Fruit fly (Drosophila melanogaster): ENCODE results near the gene Tsp39D.

Tsp39D gene

DNA sequence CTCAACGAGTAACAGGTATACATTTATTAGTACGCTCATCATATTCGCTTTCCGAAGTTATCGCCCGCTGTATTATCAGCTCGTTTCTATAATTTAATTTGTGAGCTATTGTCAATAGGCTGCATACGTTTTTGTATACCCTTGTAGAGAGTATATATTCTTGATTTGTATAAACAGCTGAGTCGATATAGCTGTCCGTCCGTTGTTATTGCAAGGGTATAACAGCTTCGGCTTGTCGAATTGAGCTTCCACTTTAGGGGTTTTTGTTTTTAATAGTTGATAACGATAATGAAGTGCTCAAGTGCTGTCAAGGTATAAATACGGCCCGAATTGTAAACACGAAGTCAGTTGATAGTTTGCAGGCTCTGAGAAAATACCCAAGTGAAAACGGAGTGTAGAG is 26.5 kb downstream of the Tsp39D start, which contains the start of gene CG8665 (continued):
- TF ChIP-seq nerfin-2 (GFP tag; IDR thresholded peaks at IDR 0.05; ENCODE audit: partially characterized antibody) (no peak), her (GFP tag; optimal IDR thresholded peaks at IDR 0.05) (peak; percentile 24), CG11247 (GFP tag; IDR thresholded peaks at IDR 0.05) (peak; percentile 72), usp (GFP tag; optimal IDR thresholded peaks at IDR 0.05) (no peak), D19A (tag; optimal IDR thresholded peaks at IDR 0.05) (peak; percentile 98), ssp (GFP tag; IDR thresholded peaks at IDR 0.05) (no peak), nerfin-1 (tag; optimal IDR thresholded peaks at IDR 0.05) (no peak), CG2889 (GFP tag; IDR thresholded peaks at IDR 0.05) (no peak), CG15696 (tag; optimal IDR thresholded peaks at IDR 0.05) (no peak), Hsf (GFP tag; optimal IDR thresholded peaks at IDR 0.05) (no peak), Nf-YA (GFP tag; IDR thresholded peaks at IDR 0.05) (no peak), chn (GFP tag; optimal IDR thresholded peaks at IDR 0.05) (no peak), CG2120 (GFP tag; optimal IDR thresholded peaks at IDR 0.05) (peak; percentile 79), tll (GFP tag; optimal IDR thresholded peaks at IDR 0.05) (no peak), Abd-B (GFP tag; optimal IDR thresholded peaks at IDR 0.05) (no peak), CG15601 (tag; optimal IDR thresholded peaks at IDR 0.05) (peak; percentile 15), croc (GFP tag; conservative IDR thresholded peaks at IDR 0.05) (no peak), dysf (GFP tag; IDR thresholded peaks at IDR 0.05) (peak; percentile 70), Optix (GFP tag; IDR thresholded peaks at IDR 0.05) (no peak), inv (GFP tag; IDR thresholded peaks at IDR 0.05; ENCODE audit: partially characterized antibody) (no peak), tin (GFP tag; optimal IDR thresholded peaks at IDR 0.05) (peak; percentile 8), CG34422 (GFP tag; IDR thresholded peaks at IDR 0.05) (no peak), lov (optimal IDR thresholded peaks at IDR 0.05) (no peak), lov (GFP tag; IDR thresholded peaks at IDR 0.05) (no peak), insv (GFP tag; optimal IDR thresholded peaks at IDR 0.05) (no peak), CG9876 (GFP tag; optimal IDR thresholded peaks at IDR 0.05) (no peak), Sox102F (GFP tag; optimal IDR thresholded peaks at IDR 0.05) (peak; percentile 44), CG8924 (tag; optimal IDR thresholded peaks at IDR 0.05) (peak; percentile 26), exex (tag; optimal IDR thresholded peaks at IDR 0.05) (peak; percentile 90), slou (GFP tag; optimal IDR thresholded peaks at IDR 0.05) (no peak), crol (GFP tag; IDR thresholded peaks at IDR 0.05) (no peak), grn (GFP tag; optimal IDR thresholded peaks at IDR 0.05) (no peak), CG4707 (GFP tag; optimal IDR thresholded peaks at IDR 0.05) (no peak), CG12219 (GFP tag; optimal IDR thresholded peaks at IDR 0.05) (peak; percentile 38), dmrt11E (tag; optimal IDR thresholded peaks at IDR 0.05) (peak; percentile 11), Hand (GFP tag; optimal IDR thresholded peaks at IDR 0.05) (peak; percentile 24), Scr (GFP tag; IDR thresholded peaks at IDR 0.05; ENCODE audit: partially characterized antibody) (no peak), Lpt (GFP tag; optimal IDR thresholded peaks at IDR 0.05) (no peak), CG12744 (GFP tag; optimal IDR thresholded peaks at IDR 0.05) (no peak), MTF-1 (GFP tag; optimal IDR thresholded peaks at IDR 0.05; ENCODE audit: borderline replicate concordance) (no peak), Max (GFP tag; optimal IDR thresholded peaks at IDR 0.05) (no peak), Chrac-16 (GFP tag; optimal IDR thresholded peaks at IDR 0.05) (no peak), CG2199 (GFP tag; IDR thresholded peaks at IDR 0.05) (no peak), pan (optimal IDR thresholded peaks at IDR 0.05) (no peak), pan (GFP tag; optimal IDR thresholded peaks at IDR 0.05 in 1 of 2, IDR thresholded peaks at IDR 0.05 in 1 of 2) (no peak), jumu (GFP tag; optimal IDR thresholded peaks at IDR 0.05) (no peak), slbo (GFP tag; IDR thresholded peaks at IDR 0.05) (peak; percentile 71), pita (GFP tag; optimal IDR thresholded peaks at IDR 0.05) (no peak), cg (GFP tag; optimal IDR thresholded peaks at IDR 0.05) (no peak), NfI (GFP tag; optimal IDR thresholded peaks at IDR 0.05) (peak; percentile 24), Stat92E (GFP tag; optimal IDR thresholded peaks at IDR 0.05) (no peak), org-1 (GFP tag; optimal IDR thresholded peaks at IDR 0.05) (no peak)

Data from whole organism, embryonic.